Fruit fly (Drosophila melanogaster): ENCODE measurements around the gene CG6770.
A peak's percentile ranks its signal among the peaks of the same experiment; 100 is the strongest.

Gene CG6770

dm6 chr2L:12007331-12007791 is 38.6 kb downstream of the CG6770 start (continued):
- TF ChIP-seq zf30C (GFP tag; optimal IDR thresholded peaks at IDR 0.05): peak; percentile 14
- TF ChIP-seq HHEX (GFP tag; optimal IDR thresholded peaks at IDR 0.05): peak; percentile 51
- no peak for TF ChIP-seq ap (GFP tag; IDR thresholded peaks at IDR 0.05)
- peak; percentile 19 for TF ChIP-seq CG13424 (tag; optimal IDR thresholded peaks at IDR 0.05)
- TF ChIP-seq dpn (GFP tag; optimal IDR thresholded peaks at IDR 0.05): peak; percentile 13 to 26
- no peak for TF ChIP-seq CG14441 (GFP tag; IDR thresholded peaks at IDR 0.05)
- peak; percentile 60 for TF ChIP-seq twi (tag; optimal IDR thresholded peaks at IDR 0.05)
- TF ChIP-seq Atf3 (GFP tag; optimal IDR thresholded peaks at IDR 0.05): no peak
- peak; percentile 16 for TF ChIP-seq Camta (GFP tag; optimal IDR thresholded peaks at IDR 0.05)
- TF ChIP-seq Six4 (GFP tag; optimal IDR thresholded peaks at IDR 0.05): no peak
- peak; percentile 96 for TF ChIP-seq HLHmδ (GFP tag; optimal IDR thresholded peaks at IDR 0.05)
- peak; percentile 53 for TF ChIP-seq CG8290 (GFP tag; optimal IDR thresholded peaks at IDR 0.05)
- TF ChIP-seq CG8290 (tag; optimal IDR thresholded peaks at IDR 0.05): peak; percentile 90 to 93
- peak; percentile 81 for TF ChIP-seq nmo (GFP tag; optimal IDR thresholded peaks at IDR 0.05)
- no peak for TF ChIP-seq crp (GFP tag; optimal IDR thresholded peaks at IDR 0.05)
- TF ChIP-seq Dip3 (GFP tag; optimal IDR thresholded peaks at IDR 0.05): no peak
- peak; percentile 76 for TF ChIP-seq CG17385 (GFP tag; optimal IDR thresholded peaks at IDR 0.05)
- TF ChIP-seq pfk (GFP tag; optimal IDR thresholded peaks at IDR 0.05): peak; percentile 76
- peak; percentile 41 for TF ChIP-seq CG13775 (GFP tag; optimal IDR thresholded peaks at IDR 0.05)
- TF ChIP-seq cg (GFP tag; optimal IDR thresholded peaks at IDR 0.05): peak; percentile 69
- no peak for TF ChIP-seq ab (GFP tag; optimal IDR thresholded peaks at IDR 0.05)
- peak; percentile 17 for TF ChIP-seq CG9797 (GFP tag; optimal IDR thresholded peaks at IDR 0.05)
- peak; percentile 43 for TF ChIP-seq stwl (tag; optimal IDR thresholded peaks at IDR 0.05)
- no peak for TF ChIP-seq CG13287 (GFP tag; IDR thresholded peaks at IDR 0.05; ENCODE audit: partially characterized antibody)
- no peak for TF ChIP-seq Aef1 (GFP tag; IDR thresholded peaks at IDR 0.05)
- TF ChIP-seq CG1647 (GFP tag; optimal IDR thresholded peaks at IDR 0.05): peak; percentile 24
- peak; percentile 57 for TF ChIP-seq hkb (optimal IDR thresholded peaks at IDR 0.05)
- no peak for TF ChIP-seq hkb (GFP tag; IDR thresholded peaks at IDR 0.05)
- TF ChIP-seq zen2 (GFP tag; IDR thresholded peaks at IDR 0.05; ENCODE audit: partially characterized antibody): no peak
- TF ChIP-seq jing (GFP tag; optimal IDR thresholded peaks at IDR 0.05): no peak
- TF ChIP-seq kah (GFP tag; optimal IDR thresholded peaks at IDR 0.05): peak; percentile 100
- peak; percentile 90 for TF ChIP-seq Kr (GFP tag; optimal IDR thresholded peaks at IDR 0.05)
- TF ChIP-seq Lhr (GFP tag; optimal IDR thresholded peaks at IDR 0.05): peak; percentile 100
- TF ChIP-seq CG4854 (GFP tag; optimal IDR thresholded peaks at IDR 0.05): no peak
- no peak for TF ChIP-seq CG14965 (GFP tag; optimal IDR thresholded peaks at IDR 0.05; ENCODE audit: borderline replicate concordance)
- no peak for TF ChIP-seq aop (GFP tag; IDR thresholded peaks at IDR 0.05)
- TF ChIP-seq al (GFP tag; IDR thresholded peaks at IDR 0.05): no peak
- TF ChIP-seq shn (GFP tag; optimal IDR thresholded peaks at IDR 0.05): peak; percentile 71
- no peak for TF ChIP-seq Ssrp (tag; optimal IDR thresholded peaks at IDR 0.05)
- no peak for TF ChIP-seq CG7963 (GFP tag; IDR thresholded peaks at IDR 0.05; ENCODE audit: partially characterized antibody)
- no peak for TF ChIP-seq dimm (GFP tag; IDR thresholded peaks at IDR 0.05)
- TF ChIP-seq ken (GFP tag; IDR thresholded peaks at IDR 0.05): no peak
- TF ChIP-seq Ravus (GFP tag; IDR thresholded peaks at IDR 0.05): no peak
- TF ChIP-seq CG1529 (GFP tag; optimal IDR thresholded peaks at IDR 0.05): peak; percentile 50
- TF ChIP-seq CG17912 (GFP tag; optimal IDR thresholded peaks at IDR 0.05): peak; percentile 98
- TF ChIP-seq Gsc (GFP tag; IDR thresholded peaks at IDR 0.05): no peak
- TF ChIP-seq vfl (GFP tag; optimal IDR thresholded peaks at IDR 0.05): peak; percentile 23
- TF ChIP-seq so (GFP tag; IDR thresholded peaks at IDR 0.05): no peak
- peak in 1 of 2 experiments; percentile 94 for TF ChIP-seq Hr78 (GFP tag; optimal IDR thresholded peaks at IDR 0.05)
- TF ChIP-seq CG30403 (GFP tag; optimal IDR thresholded peaks at IDR 0.05): no peak
- no peak for TF ChIP-seq yki (optimal IDR thresholded peaks at IDR 0.05)
- no peak for TF ChIP-seq Opbp (GFP tag; IDR thresholded peaks at IDR 0.05; ENCODE audit: partially characterized antibody)
